Worm (Caenorhabditis elegans): ENCODE measurements around the gene cul-6.

DNA sequence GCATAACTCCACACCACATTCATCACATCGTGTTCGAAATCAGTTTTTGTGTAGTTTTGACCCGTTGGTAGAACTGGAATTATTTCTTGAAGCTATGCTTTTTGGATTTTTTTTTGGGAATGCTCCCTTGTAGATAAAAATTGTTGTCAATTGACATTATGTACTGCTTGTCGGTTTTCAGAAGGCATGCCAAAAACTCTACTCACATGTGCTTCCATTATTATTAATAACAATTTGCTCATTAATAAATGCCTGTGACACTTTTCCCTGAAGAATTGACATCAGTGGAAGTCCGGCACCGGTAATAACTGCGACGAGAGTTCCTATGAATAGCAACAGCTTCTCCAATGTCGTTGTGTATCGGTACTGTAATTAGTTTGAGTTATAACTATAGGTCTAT, 6.7 kb upstream of the cul-6 start:
- TF ChIP-seq skn-1 (tag; optimal IDR thresholded peaks at IDR 0.05) (no peak), ZK546.5 (tag; optimal IDR thresholded peaks at IDR 0.05) (no peak), ama-1 (optimal IDR thresholded peaks at IDR 0.05) (no peak), egl-27 (tag; optimal IDR thresholded peaks at IDR 0.05) (no peak), R02D3.7 (tag; optimal IDR thresholded peaks at IDR 0.05) (no peak), nhr-237 (tag; optimal IDR thresholded peaks at IDR 0.05) (no peak), crh-2 (tag; optimal IDR thresholded peaks at IDR 0.05) (no peak), lsy-2 (tag; optimal IDR thresholded peaks at IDR 0.05) (no peak), nhr-77 (tag; optimal IDR thresholded peaks at IDR 0.05) (no peak), snpc-4 (tag; optimal IDR thresholded peaks at IDR 0.05) (no peak), lin-39 (tag; optimal IDR thresholded peaks at IDR 0.05) (no peak)
